Fruit fly (Drosophila melanogaster): Measurements from ENCODE around the gene CG6999.

DNA sequence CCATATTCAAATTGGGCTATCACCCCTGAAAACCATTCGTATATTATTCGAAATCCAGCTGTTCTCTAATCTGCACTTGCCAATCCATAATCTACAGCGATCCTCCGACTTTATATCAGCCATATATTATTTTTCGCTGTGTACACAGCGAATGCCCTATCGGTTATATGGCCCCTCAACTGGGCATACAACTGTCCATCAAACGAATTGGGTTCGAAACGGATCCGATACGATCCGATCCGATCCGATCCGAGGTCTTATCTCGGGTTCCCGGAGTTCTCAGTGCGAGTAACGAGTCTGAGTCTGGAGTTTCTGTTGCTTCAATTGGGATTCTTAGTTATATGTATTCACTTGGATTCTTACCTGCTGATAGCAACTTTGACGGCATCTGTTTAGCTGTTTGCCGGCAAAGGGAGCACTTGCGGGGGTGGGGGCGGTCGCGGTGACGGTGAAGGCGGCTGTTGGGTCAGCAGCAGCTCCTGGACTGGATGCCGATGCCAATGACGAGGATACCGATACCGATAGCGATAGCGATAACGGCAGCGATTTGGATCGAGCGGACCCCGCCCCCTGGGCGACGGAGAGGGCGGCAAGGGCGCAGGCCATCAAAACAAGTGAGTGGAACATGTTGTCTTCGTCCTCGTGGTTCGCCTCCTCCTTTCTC lies 45.5 kb downstream of the CG6999 start:
- TF ChIP-seq net (GFP tag; optimal IDR thresholded peaks at IDR 0.05), result no peak
- no peak for TF ChIP-seq Blimp-1 (GFP tag; optimal IDR thresholded peaks at IDR 0.05)
- TF ChIP-seq Eip75B (GFP tag; optimal IDR thresholded peaks at IDR 0.05), result no peak

Data from whole organism, prepupa.